Fruit fly (Drosophila melanogaster) whole organism, embryonic: ENCODE data around the gene Acsx1L.

Experiments
- Awh ChIP-seq: fragments of 200-800 bp; sonication (Bioruptor generic); IDR thresholded peaks from 2 replicates; pipeline ENCODE4, ENCODE4 v1.3.6; 2022; ENCODE audit warnings: missing biosample characterization, missing genetic modification characterization
- Bdp1 ChIP-seq: fragments of 200-800 bp; sonication (Bioruptor generic); optimal IDR thresholded peaks from 3 replicates; lab custom pipeline; 2016; ENCODE audit warnings: missing biosample characterization, missing genetic modification characterization
- CG10209 ChIP-seq: fragments of 200-800 bp; sonication (Bioruptor generic); optimal IDR thresholded peaks from 3 replicates; lab custom pipeline; 2017; ENCODE audit warnings: missing biosample characterization, mild to moderate bottlenecking, missing genetic modification characterization, missing genetic modification reagents
- CG10565 ChIP-seq: fragments of 200-800 bp; sonication (Bioruptor generic); optimal IDR thresholded peaks from 3 replicates; lab custom pipeline; 2016; ENCODE audit warnings: missing biosample characterization, mild to moderate bottlenecking, missing genetic modification characterization
- CG13287 ChIP-seq: fragments of 200-800 bp; sonication (Bioruptor generic); IDR thresholded peaks from 2 replicates; pipeline ENCODE4 v1.3.6; 2022; ENCODE audit warnings: missing biosample characterization, missing genetic modification characterization; ENCODE audit not compliant: partially characterized antibody
- CG14860 ChIP-seq: fragments of 200-800 bp; sonication (Bioruptor generic); IDR thresholded peaks from 3 replicates; pipeline ENCODE4 v1.3.6; 2022; ENCODE audit warnings: missing biosample characterization, missing genetic modification characterization; ENCODE audit not compliant: partially characterized antibody
- CG14965 ChIP-seq: fragments of 200-800 bp; sonication (Bioruptor generic); optimal IDR thresholded peaks from 2 replicates; lab custom pipeline; 2016; ENCODE audit warnings: missing biosample characterization, missing genetic modification characterization, borderline replicate concordance
- CG16813 ChIP-seq: fragments of 200-800 bp; sonication (Bioruptor generic); IDR thresholded peaks from 3 replicates; pipeline ENCODE4 v1.3.6; 2022; ENCODE audit warnings: missing biosample characterization, missing genetic modification characterization; ENCODE audit not compliant: partially characterized antibody
- CG2120 ChIP-seq: fragments of 200-800 bp; sonication (Bioruptor generic); optimal IDR thresholded peaks from 3 replicates; lab custom pipeline; 2016; ENCODE audit warnings: missing biosample characterization, missing genetic modification characterization
- CG2199 ChIP-seq: fragments of 200-800 bp; sonication (Bioruptor generic); IDR thresholded peaks from 3 replicates; pipeline ENCODE4 v1.3.6; 2022; ENCODE audit warnings: missing biosample characterization, missing genetic modification characterization
- CG31365 ChIP-seq: fragments of 200-800 bp; sonication (Bioruptor generic); optimal IDR thresholded peaks from 2 replicates; lab custom pipeline; 2018; ENCODE audit warnings: missing biosample characterization, mild to moderate bottlenecking, missing genetic modification characterization
- CG31441 ChIP-seq: fragments of 200-800 bp; sonication (Bioruptor generic); IDR thresholded peaks from 2 replicates; pipeline ENCODE4 v1.3.6; 2022; ENCODE audit warnings: missing biosample characterization, missing genetic modification characterization
- CG42726 ChIP-seq: fragments of 200-800 bp; sonication (Bioruptor generic); IDR thresholded peaks from 2 replicates; pipeline ENCODE4 v1.3.6; 2022; ENCODE audit warnings: missing biosample characterization, missing genetic modification characterization; ENCODE audit not compliant: partially characterized antibody
- CG6272 ChIP-seq: fragments of 200-800 bp; sonication (Bioruptor generic); IDR thresholded peaks from 2 replicates; pipeline ENCODE4 v1.3.6; 2022; ENCODE audit warnings: missing biosample characterization, missing genetic modification characterization
- CG6791 ChIP-seq: fragments of 200-800 bp; sonication (Bioruptor generic); IDR thresholded peaks from 3 replicates; pipeline ENCODE4 v1.3.6; 2022; ENCODE audit warnings: missing biosample characterization, missing genetic modification characterization; ENCODE audit not compliant: partially characterized antibody
- CG7928 ChIP-seq: fragments of 200-800 bp; sonication (Bioruptor generic); optimal IDR thresholded peaks from 2 replicates; lab custom pipeline; 2017; ENCODE audit warnings: missing biosample characterization, mild to moderate bottlenecking, missing genetic modification characterization
- CG7963 ChIP-seq: fragments of 200-800 bp; sonication (Bioruptor generic); IDR thresholded peaks from 3 replicates; pipeline ENCODE4 v1.3.6; 2022; ENCODE audit warnings: missing biosample characterization, missing genetic modification characterization; ENCODE audit not compliant: partially characterized antibody
- Dll ChIP-seq: fragments of 200-800 bp; sonication (Bioruptor generic); IDR thresholded peaks from 4 replicates; pipeline ENCODE4 v1.3.6; 2022; ENCODE audit warnings: missing biosample characterization, missing genetic modification characterization; ENCODE audit not compliant: partially characterized antibody
- HLH4C ChIP-seq: fragments of 200-800 bp; sonication (Bioruptor generic); IDR thresholded peaks from 3 replicates; pipeline ENCODE4 v1.3.6; 2022; ENCODE audit warnings: missing biosample characterization, missing genetic modification characterization; ENCODE audit not compliant: partially characterized antibody
- Hr78 ChIP-seq, 2 experiments: fragments of 200-800 bp in 1 of 2; fragments of >200 bp in 1 of 2; sonication (Bioruptor generic) in 1 of 2; optimal IDR thresholded peaks; 2 replicates each; lab custom pipeline; 2017 to 2019; ENCODE audit warnings: missing biosample characterization in 2 of 2, missing genetic modification characterization in 2 of 2, mild to moderate bottlenecking in 1 of 2, moderate library complexity in 1 of 2
- Mad ChIP-seq: fragments of 200-800 bp; sonication (Bioruptor generic); optimal IDR thresholded peaks from 2 replicates; lab custom pipeline; 2016; ENCODE audit warnings: missing biosample characterization, missing genetic modification characterization
- Med ChIP-seq: fragments of 200-800 bp; sonication (Bioruptor generic); peaks from one replicate; lab custom pipeline; 2016; ENCODE audit warnings: missing biosample characterization, missing genetic modification characterization, mild to moderate bottlenecking, inconsistent platforms, moderate library complexity
- Oaz ChIP-seq: fragments of 200-800 bp; sonication (Bioruptor generic); IDR thresholded peaks from 2 replicates; pipeline ENCODE4 v1.3.6; 2022; ENCODE audit warnings: missing biosample characterization, missing genetic modification characterization
- Opbp ChIP-seq: fragments of 200-800 bp; sonication (Bioruptor generic); IDR thresholded peaks from 3 replicates; pipeline ENCODE4 v1.3.6; 2022; ENCODE audit warnings: missing biosample characterization, missing genetic modification characterization; ENCODE audit not compliant: partially characterized antibody
- Vsx1 ChIP-seq: fragments of 200-800 bp; sonication (Bioruptor generic); optimal IDR thresholded peaks from 2 replicates; lab custom pipeline; 2017; ENCODE audit warnings: missing biosample characterization, mild to moderate bottlenecking, missing genetic modification characterization, missing genetic modification reagents
- amos ChIP-seq: fragments of 200-800 bp; sonication (Bioruptor generic); IDR thresholded peaks from 2 replicates; pipeline ENCODE4 v1.3.6; 2022; ENCODE audit warnings: missing biosample characterization, missing genetic modification characterization; ENCODE audit not compliant: partially characterized antibody
- ato ChIP-seq: fragments of 200-800 bp; sonication (Bioruptor generic); IDR thresholded peaks from 2 replicates; pipeline ENCODE4 v1.3.6; 2022; ENCODE audit warnings: missing biosample characterization, missing genetic modification characterization; ENCODE audit not compliant: partially characterized antibody
- bbx ChIP-seq: fragments of 200-800 bp; sonication (Bioruptor generic); IDR thresholded peaks from 2 replicates; pipeline ENCODE4 v1.3.6; 2022; ENCODE audit warnings: missing biosample characterization, missing genetic modification characterization; ENCODE audit not compliant: partially characterized antibody
- cad ChIP-seq: fragments of >200 bp; optimal IDR thresholded peaks from 2 replicates; lab custom pipeline; 2017; ENCODE audit warnings: missing biosample characterization, missing genetic modification characterization
- chinmo ChIP-seq: fragments of 200-800 bp; sonication (Bioruptor generic); IDR thresholded peaks from 4 replicates; pipeline ENCODE4 v1.3.6; 2022; ENCODE audit warnings: missing biosample characterization, missing genetic modification characterization; ENCODE audit not compliant: partially characterized antibody
- ci ChIP-seq: fragments of 200-800 bp; sonication (Bioruptor generic); IDR thresholded peaks from 3 replicates; pipeline ENCODE4 v1.3.6; 2022; ENCODE audit warnings: missing biosample characterization, missing genetic modification characterization
- dati ChIP-seq: fragments of 200-800 bp; sonication (Bioruptor generic); IDR thresholded peaks from 2 replicates; pipeline ENCODE4 v1.3.6; 2022; ENCODE audit warnings: missing biosample characterization, missing genetic modification characterization
- fd102C ChIP-seq: fragments of 200-800 bp; sonication (Bioruptor generic); optimal IDR thresholded peaks from 2 replicates; lab custom pipeline; 2018; ENCODE audit warnings: missing biosample characterization, mild to moderate bottlenecking, missing genetic modification characterization, moderate library complexity
- gem ChIP-seq: fragments of 200-800 bp; sonication (Bioruptor generic); optimal IDR thresholded peaks from 2 replicates; lab custom pipeline; 2019; ENCODE audit warnings: missing biosample characterization, mild to moderate bottlenecking, missing genetic modification characterization, moderate library complexity
- grn ChIP-seq: fragments of 200-800 bp; sonication (Bioruptor generic); optimal IDR thresholded peaks from 3 replicates; lab custom pipeline; 2017; ENCODE audit warnings: missing biosample characterization, missing genetic modification characterization
- hbn ChIP-seq: fragments of 200-800 bp; sonication (Bioruptor generic); IDR thresholded peaks from 2 replicates; pipeline ENCODE4 v1.3.6; 2022; ENCODE audit warnings: missing biosample characterization, missing genetic modification characterization; ENCODE audit not compliant: partially characterized antibody
- inv ChIP-seq: fragments of 200-800 bp; sonication (Bioruptor generic); IDR thresholded peaks from 2 replicates; pipeline ENCODE4 v1.3.6; 2022; ENCODE audit warnings: missing biosample characterization, missing genetic modification characterization; ENCODE audit not compliant: partially characterized antibody
- ken ChIP-seq: fragments of 200-800 bp; sonication (Bioruptor generic); IDR thresholded peaks from 3 replicates; pipeline ENCODE4 v1.3.6; 2022; ENCODE audit warnings: missing biosample characterization, missing genetic modification characterization
- knrl ChIP-seq: fragments of 200-800 bp; sonication (Bioruptor generic); IDR thresholded peaks from 3 replicates; pipeline ENCODE4 v1.3.6; 2022; ENCODE audit warnings: missing biosample characterization, missing genetic modification characterization; ENCODE audit not compliant: partially characterized antibody
- otp ChIP-seq: fragments of 200-800 bp; sonication (Bioruptor generic); IDR thresholded peaks from 3 replicates; pipeline ENCODE4, ENCODE4 v1.3.6; 2022; ENCODE audit warnings: missing biosample characterization, missing genetic modification characterization
- tap ChIP-seq: fragments of 200-800 bp; optimal IDR thresholded peaks from 3 replicates; lab custom pipeline; 2019; ENCODE audit warnings: missing biosample characterization, mild to moderate bottlenecking, missing genetic modification characterization, moderate library complexity
- tna ChIP-seq: fragments of 200-800 bp; sonication (Bioruptor generic); IDR thresholded peaks from 2 replicates; pipeline ENCODE4 v1.3.6; 2022; ENCODE audit warnings: missing biosample characterization, missing genetic modification characterization; ENCODE audit not compliant: partially characterized antibody
- zen2 ChIP-seq: fragments of 200-800 bp; sonication (Bioruptor generic); IDR thresholded peaks from 3 replicates; pipeline ENCODE4 v1.3.6; 2022; ENCODE audit warnings: missing biosample characterization, missing genetic modification characterization; ENCODE audit not compliant: partially characterized antibody

Acsx1L gene

dm6 chr3R:19790805-19791572 is 18.0 kb upstream of the Acsx1L start (continued):
- TF ChIP-seq CG16813 (GFP tag; lab: Robert Waterston, UW) (peak; percentile 90), amos (peak; percentile 85), tap (tag; lab: Kevin White, UChicago) (no peak), grn (GFP tag; lab: Kevin White, UChicago) (no peak), CG42726 (GFP tag; lab: Robert Waterston, UW) (peak; percentile 80; the same call in 1 of the 2 replicates), inv (GFP tag; lab: Robert Waterston, UW) (peak; percentile 63), Med (GFP tag; lab: Kevin White, UChicago) (peak; percentile 47), chinmo (0 out of 4 replicates have a peak, but pooled peaks have one; percentile 64), ken (no peak), CG13287 (GFP tag; lab: Robert Waterston, UW) (peak; percentile 32; the same call in 1 of the 2 replicates), hbn (0 out of 2 replicates have a peak, but pooled peaks have one; percentile 29), Vsx1 (GFP tag; lab: Kevin White, UChicago) (no peak), Opbp (GFP tag; lab: Robert Waterston, UW) (peak; percentile 92), ato (GFP tag; lab: Robert Waterston, UW) (peak; percentile 94), fd102C (peak; percentile 25), CG7963 (GFP tag; lab: Robert Waterston, UW) (peak; percentile 94), knrl (GFP tag; lab: Robert Waterston, UW) (peak; percentile 79), Mad (GFP tag; lab: Kevin White, UChicago) (no peak), CG6791 (GFP tag; lab: Robert Waterston, UW) (peak; percentile 95), CG14860 (GFP tag; lab: Robert Waterston, UW) (peak; percentile 90), Dll (GFP tag; lab: Robert Waterston, UW) (peak; percentile 64; the same call in 3 of the 4 replicates), Awh (GFP tag; lab: Robert Waterston, UW) (0 out of 2 replicates have a peak, but pooled peaks have one; percentile 39)

dm6 chr3R:19789942-19790774 is 17.1 kb upstream of the Acsx1L start:
- TF ChIP-seq cad (GFP tag; lab: Kevin White, UChicago) (peak; percentile 84), CG10209 (no peak), CG6272 (no peak), CG31365 (no peak), CG10565 (no peak), CG2199 (GFP tag; lab: Robert Waterston, UW) (no peak), bbx (GFP tag; lab: Robert Waterston, UW) (peak; percentile 81), Hr78 (GFP tag; optimal IDR thresholded peaks at IDR 0.05; lab: Kevin White, UChicago) (no peak), Bdp1 (GFP tag; lab: Kevin White, UChicago) (peak; percentile 99), CG31441 (GFP tag; lab: Robert Waterston, UW) (no peak), dati (no peak), CG14965 (GFP tag; lab: Kevin White, UChicago) (no peak), tna (GFP tag; lab: Robert Waterston, UW) (peak; percentile 73), gem (tag; lab: Kevin White, UChicago) (no peak), otp (no peak), HLH4C (peak; percentile 60), Oaz (GFP tag; lab: Robert Waterston, UW) (no peak), ci (GFP tag; lab: Robert Waterston, UW) (peak; percentile 8; the same call in 1 of the 3 replicates), CG7928 (GFP tag; lab: Kevin White, UChicago) (no peak), CG13287 (GFP tag; lab: Robert Waterston, UW) (peak; percentile 61; the same call in 1 of the 2 replicates), CG7963 (GFP tag; lab: Robert Waterston, UW) (peak; percentile 85), zen2 (GFP tag; lab: Robert Waterston, UW) (peak; percentile 68; the same call in 2 of the 3 replicates), CG2120 (GFP tag; lab: Kevin White, UChicago) (no peak)
